Worm (Caenorhabditis elegans) whole organism, L4/young adult: ENCODE results near the gene lin-15B.

Source experiments
- W03F9.2 ChIP-seq: fragments of 150-350 bp; optimal IDR thresholded peaks from 2 replicates; lab custom pipeline; 2014; ENCODE audit warnings: missing biosample characterization, missing genetic modification characterization
- dao-5 ChIP-seq: sonication (generic microtip); optimal IDR thresholded peaks from 2 replicates; lab custom pipeline; 2016; ENCODE audit warnings: missing genotype, missing genetic modification characterization, moderate library complexity, missing compliant biosample characterization
- him-1 ChIP-seq: sonication (generic microtip); optimal IDR thresholded peaks from 2 replicates; lab custom pipeline; 2016; ENCODE audit warnings: missing genotype, missing genetic modification reagents, missing genetic modification characterization, missing compliant biosample characterization

- TF ChIP-seq dao-5 (tag; lab: Kevin White, UChicago): no peak
- TF ChIP-seq him-1 (tag; lab: Kevin White, UChicago): no peak
- no peak for TF ChIP-seq W03F9.2 (tag; lab: Kevin White, UChicago)
Observed at ce11 chrX:15759222-15759621, 33.3 kb downstream of the lin-15B start.
